Worm (Caenorhabditis elegans) whole organism, L4 larva: Measurements from ENCODE around the gene col-111.

Experiments used
- D1046.2 ChIP-seq: fragments of 200-800 bp; sonication (Bioruptor generic); IDR thresholded peaks from 2 replicates; pipeline ENCODE4 v1.3.6; 2022; ENCODE audit warnings: missing genetic modification characterization, missing compliant biosample characterization
- F26F4.8 ChIP-seq: fragments of 200-800 bp; sonication (Bioruptor generic); conservative IDR thresholded peaks from 2 replicates; pipeline ENCODE4 v1.3.6; 2022; ENCODE audit warnings: missing genetic modification characterization, missing compliant biosample characterization
- R02D3.7 ChIP-seq: fragments of 150-350 bp; sonication (generic microtip); optimal IDR thresholded peaks from 3 replicates; lab custom pipeline; 2014; ENCODE audit warnings: missing biosample characterization, missing genetic modification characterization
- T26A8.4 ChIP-seq: fragments of 200-800 bp; sonication (Bioruptor generic); IDR thresholded peaks from 2 replicates; pipeline ENCODE4 v1.3.6; 2022; ENCODE audit warnings: missing genetic modification characterization, missing compliant biosample characterization
- Y48G9A.11 ChIP-seq: fragments of 200-800 bp; sonication (Bioruptor generic); IDR thresholded peaks from 2 replicates; pipeline ENCODE4 v1.3.6; 2022; ENCODE audit warnings: missing genetic modification reagents, missing genetic modification characterization, missing compliant biosample characterization
- ZK337.2 ChIP-seq: fragments of 200-800 bp; sonication (Bioruptor generic); IDR thresholded peaks from 2 replicates; pipeline ENCODE4 v1.3.6; 2022; ENCODE audit warnings: missing genetic modification reagents, missing genetic modification characterization, missing compliant biosample characterization
- ZK546.5 ChIP-seq, 2 experiments: sonication (generic microtip); optimal IDR thresholded peaks; 2 replicates each; lab custom pipeline; 2017; ENCODE audit warnings: missing biosample characterization in 2 of 2, missing genetic modification characterization in 2 of 2
- ama-1 ChIP-seq: fragments of 150-350 bp; optimal IDR thresholded peaks from 2 replicates; lab custom pipeline; 2014; ENCODE audit warnings: inconsistent platforms, mixed read lengths
- ceh-20 ChIP-seq: fragments of 200-800 bp; sonication (Bioruptor generic); IDR thresholded peaks from 2 replicates; pipeline ENCODE4 v1.3.6; 2022; ENCODE audit warnings: missing genetic modification reagents, missing genetic modification characterization, missing compliant biosample characterization
- ceh-28 ChIP-seq: fragments of 150-350 bp; optimal IDR thresholded peaks from 2 replicates; lab custom pipeline; 2014; ENCODE audit warnings: missing biosample characterization, missing genetic modification reagents, missing genetic modification characterization
- ceh-82 ChIP-seq: sonication (generic microtip); optimal IDR thresholded peaks from 2 replicates; lab custom pipeline; 2017; ENCODE audit warnings: missing biosample characterization, missing genetic modification characterization
- cey-2 ChIP-seq: sonication (generic microtip); optimal IDR thresholded peaks from 3 replicates; lab custom pipeline; 2017; ENCODE audit warnings: missing genetic modification characterization, mild to moderate bottlenecking, missing compliant biosample characterization, antibody characterized with exemption, borderline replicate concordance; ENCODE audit not compliant: insufficient read depth
- ctbp-1 ChIP-seq: fragments of 200-800 bp; sonication (Bioruptor generic); IDR thresholded peaks from 2 replicates; pipeline ENCODE4 v1.3.6; 2022; ENCODE audit warnings: missing genetic modification reagents, missing genetic modification characterization, missing compliant biosample characterization
- dpl-1 ChIP-seq: fragments of 150-350 bp; optimal IDR thresholded peaks from 2 replicates; lab custom pipeline; 2014; ENCODE audit warnings: missing biosample characterization, missing genetic modification reagents, missing genetic modification characterization
- dve-1 ChIP-seq: sonication (generic microtip); optimal IDR thresholded peaks from 2 replicates; lab custom pipeline; 2017; ENCODE audit warnings: antibody characterized with exemption, mild to moderate bottlenecking, missing genetic modification characterization, missing compliant biosample characterization; ENCODE audit not compliant: insufficient read depth
- hlh-30 ChIP-seq: sonication (generic microtip); optimal IDR thresholded peaks from 2 replicates; lab custom pipeline; 2017; ENCODE audit warnings: antibody characterized with exemption, mild to moderate bottlenecking, missing genetic modification characterization, missing compliant biosample characterization; ENCODE audit not compliant: insufficient read depth
- jun-1 ChIP-seq: fragments of 150-350 bp; optimal IDR thresholded peaks from 2 replicates; lab custom pipeline; 2014; ENCODE audit warnings: missing biosample characterization, missing genetic modification reagents, missing genetic modification characterization
- lim-7 ChIP-seq: fragments of 200-800 bp; sonication (Bioruptor generic); IDR thresholded peaks from 2 replicates; pipeline ENCODE4 v1.3.6; 2022; ENCODE audit warnings: missing genetic modification characterization, missing compliant biosample characterization
- lin-29 ChIP-seq: fragments of 200-800 bp; sonication (Bioruptor generic); IDR thresholded peaks from 2 replicates; pipeline ENCODE4 v1.3.6; 2022; ENCODE audit warnings: missing genetic modification reagents, missing genetic modification characterization, missing compliant biosample characterization
- lin-39 ChIP-seq: fragments of 150-350 bp; optimal IDR thresholded peaks from 2 replicates; lab custom pipeline; 2014; ENCODE audit warnings: missing biosample characterization, missing genetic modification reagents, missing genetic modification characterization
- lsy-2 ChIP-seq, 2 experiments: fragments of 150-350 bp in 1 of 2; sonication (generic microtip) in 1 of 2; optimal IDR thresholded peaks; 2 replicates each; lab custom pipeline; 2014 to 2017; ENCODE audit warnings: missing biosample characterization in 2 of 2, missing genetic modification characterization in 2 of 2
- mdl-1 ChIP-seq, 2 experiments: fragments of 150-350 bp in 1 of 2; sonication (generic microtip) in 1 of 2; optimal IDR thresholded peaks; 2 replicates each; lab custom pipeline; 2014 to 2017; ENCODE audit warnings: missing biosample characterization in 2 of 2, missing genetic modification characterization in 2 of 2
- mes-2 ChIP-seq: sonication (generic microtip); optimal IDR thresholded peaks from 2 replicates; lab custom pipeline; 2016; ENCODE audit warnings: missing genotype, mild to moderate bottlenecking, missing genetic modification characterization, missing compliant biosample characterization; ENCODE audit not compliant: poor library complexity, severe bottlenecking
- mxl-2 ChIP-seq: fragments of 200-800 bp; sonication (Bioruptor generic); conservative IDR thresholded peaks from 2 replicates; pipeline ENCODE4 v1.3.6; 2022; ENCODE audit warnings: missing genetic modification reagents, missing genetic modification characterization, missing compliant biosample characterization
- nhr-102 ChIP-seq: sonication (generic microtip); optimal IDR thresholded peaks from 2 replicates; lab custom pipeline; 2016; ENCODE audit warnings: mild to moderate bottlenecking, missing genetic modification characterization, moderate library complexity, missing compliant biosample characterization
- nhr-11 ChIP-seq: fragments of 150-350 bp; optimal IDR thresholded peaks from 2 replicates; lab custom pipeline; 2014; ENCODE audit warnings: missing biosample characterization, missing genetic modification characterization
- nhr-28 ChIP-seq: fragments of 150-350 bp; optimal IDR thresholded peaks from 2 replicates; lab custom pipeline; 2014; ENCODE audit warnings: missing biosample characterization, missing genetic modification characterization
- nhr-41 ChIP-seq: fragments of 200-800 bp; sonication (Bioruptor generic); IDR thresholded peaks from 2 replicates; pipeline ENCODE4 v1.3.6; 2022; ENCODE audit warnings: missing genetic modification reagents, missing genetic modification characterization, missing compliant biosample characterization
- nhr-77 ChIP-seq: fragments of 150-350 bp; optimal IDR thresholded peaks from 2 replicates; lab custom pipeline; 2014; ENCODE audit warnings: missing biosample characterization, missing genetic modification characterization
- pqm-1 ChIP-seq: sonication (generic microtip); optimal IDR thresholded peaks from 2 replicates; lab custom pipeline; 2017; ENCODE audit warnings: missing biosample characterization, missing genetic modification characterization
- rbr-2 ChIP-seq: sonication (generic microtip); optimal IDR thresholded peaks from 2 replicates; lab custom pipeline; 2016; ENCODE audit warnings: missing genotype, missing genetic modification characterization, missing compliant biosample characterization
- saeg-2 ChIP-seq: fragments of 200-800 bp; sonication (Bioruptor generic); IDR thresholded peaks from 2 replicates; pipeline ENCODE4 v1.3.6; 2022; ENCODE audit warnings: missing genetic modification reagents, missing genetic modification characterization, missing compliant biosample characterization
- skn-1 ChIP-seq: fragments of 150-350 bp; optimal IDR thresholded peaks from 2 replicates; lab custom pipeline; 2014; ENCODE audit warnings: missing biosample characterization, missing genetic modification characterization
- spr-3 ChIP-seq: fragments of 200-800 bp; sonication (Bioruptor generic); optimal IDR thresholded peaks from 2 replicates; lab custom pipeline; 2018; ENCODE audit warnings: mild to moderate bottlenecking, missing genetic modification characterization, missing compliant biosample characterization
- tag-97 ChIP-seq: fragments of 200-800 bp; sonication (Bioruptor generic); IDR thresholded peaks from 2 replicates; pipeline ENCODE4 v1.3.6; 2022; ENCODE audit warnings: missing genetic modification characterization, missing compliant biosample characterization
- unc-130 ChIP-seq: sonication (generic microtip); optimal IDR thresholded peaks from 2 replicates; lab custom pipeline; 2016; ENCODE audit warnings: missing genetic modification reagents, missing genetic modification characterization, missing compliant biosample characterization
- zag-1 ChIP-seq: fragments of 150-350 bp; optimal IDR thresholded peaks from 2 replicates; lab custom pipeline; 2014; ENCODE audit warnings: missing biosample characterization, missing genetic modification characterization
- zip-2 ChIP-seq: fragments of 150-350 bp; optimal IDR thresholded peaks from 2 replicates; lab custom pipeline; 2014; ENCODE audit warnings: missing biosample characterization, missing genetic modification characterization
- ztf-11 ChIP-seq: fragments of 150-350 bp; optimal IDR thresholded peaks from 2 replicates; lab custom pipeline; 2014; ENCODE audit warnings: missing biosample characterization, missing genetic modification characterization

Gene col-111

DNA sequence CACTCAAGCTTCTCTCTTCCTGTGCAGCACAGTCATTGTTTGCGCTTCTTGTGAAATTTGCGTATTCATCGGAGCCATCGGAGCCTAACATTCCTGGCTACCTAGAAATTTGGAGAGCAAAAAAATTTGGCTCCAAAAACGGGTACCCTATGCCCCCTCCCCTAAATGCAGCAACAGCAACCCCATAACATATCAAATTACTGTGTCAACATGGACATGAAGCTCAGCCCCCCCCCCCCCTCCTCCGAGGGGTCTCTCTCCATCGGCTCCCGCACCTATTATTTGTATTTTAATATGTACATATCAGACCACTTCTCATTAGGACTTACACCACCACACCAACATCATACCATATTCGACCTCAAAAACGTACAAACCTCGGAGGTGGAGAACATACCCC is 16.5 kb upstream of the col-111 start:
- TF ChIP-seq ZK546.5 (tag; optimal IDR thresholded peaks at IDR 0.05; lab: Kevin White, UChicago): no peak
- no peak for TF ChIP-seq nhr-41 (GFP tag; lab: Robert Waterston, UW)
- no peak for TF ChIP-seq mxl-2
- no peak for TF ChIP-seq zip-2
- TF ChIP-seq lim-7 (GFP tag; lab: Robert Waterston, UW): no peak
- no peak for TF ChIP-seq R02D3.7 (tag; lab: Kevin White, UChicago)
- TF ChIP-seq unc-130 (GFP tag; lab: Kevin White, UChicago): no peak
- TF ChIP-seq ceh-28 (tag; lab: Kevin White, UChicago): no peak
- no peak for TF ChIP-seq lin-39
- no peak for TF ChIP-seq ZK337.2 (GFP tag; lab: Robert Waterston, UW)
- no peak for TF ChIP-seq ztf-11 (tag; lab: Kevin White, UChicago)
- no peak for TF ChIP-seq pqm-1 (tag; lab: Kevin White, UChicago)
- no peak for TF ChIP-seq ceh-82 (tag; lab: Kevin White, UChicago)
- no peak for TF ChIP-seq lsy-2 (tag; optimal IDR thresholded peaks at IDR 0.05; lab: Kevin White, UChicago)
- no peak for TF ChIP-seq cey-2 (tag; lab: Kevin White, UChicago)
- TF ChIP-seq D1046.2: no peak
- TF ChIP-seq nhr-102 (tag; lab: Kevin White, UChicago): no peak
- TF ChIP-seq Y48G9A.11 (GFP tag; lab: Robert Waterston, UW): no peak
- no peak for TF ChIP-seq tag-97 (GFP tag; lab: Robert Waterston, UW)

DNA sequence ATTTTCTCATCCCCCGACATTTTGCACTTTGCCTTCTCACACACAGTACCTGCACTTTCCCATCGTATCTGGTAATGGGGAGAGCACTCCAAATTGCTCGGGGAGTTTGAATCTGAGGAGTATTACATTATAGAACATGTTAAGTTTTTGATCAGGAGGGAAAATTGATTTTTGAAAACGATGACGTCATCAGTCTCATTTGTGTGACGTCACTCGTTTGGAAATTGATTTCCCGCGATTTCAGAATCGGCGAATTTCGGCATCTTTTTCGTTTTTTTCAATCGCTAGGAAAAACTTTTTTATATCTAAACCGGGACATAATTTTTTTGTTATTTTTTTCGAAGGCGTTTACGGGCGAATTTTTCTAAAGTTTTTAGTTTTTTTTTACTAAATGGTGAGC is 15.6 kb upstream of the col-111 start:
- TF ChIP-seq T26A8.4 (GFP tag; lab: Robert Waterston, UW) (no peak), ama-1 (lab: Kevin White, UChicago) (no peak), skn-1 (tag; lab: Kevin White, UChicago) (no peak), ceh-20 (GFP tag; lab: Robert Waterston, UW) (no peak), dpl-1 (GFP tag; lab: Kevin White, UChicago) (no peak), ztf-11 (tag; lab: Kevin White, UChicago) (no peak), spr-3 (no peak), ctbp-1 (GFP tag; lab: Robert Waterston, UW) (no peak), nhr-28 (no peak), saeg-2 (GFP tag; lab: Robert Waterston, UW) (no peak), F26F4.8 (no peak), zip-2 (no peak), jun-1 (no peak), zag-1 (tag; lab: Kevin White, UChicago) (no peak), R02D3.7 (tag; lab: Kevin White, UChicago) (no peak), mdl-1 (tag; optimal IDR thresholded peaks at IDR 0.05; lab: Kevin White, UChicago) (no peak)

DNA sequence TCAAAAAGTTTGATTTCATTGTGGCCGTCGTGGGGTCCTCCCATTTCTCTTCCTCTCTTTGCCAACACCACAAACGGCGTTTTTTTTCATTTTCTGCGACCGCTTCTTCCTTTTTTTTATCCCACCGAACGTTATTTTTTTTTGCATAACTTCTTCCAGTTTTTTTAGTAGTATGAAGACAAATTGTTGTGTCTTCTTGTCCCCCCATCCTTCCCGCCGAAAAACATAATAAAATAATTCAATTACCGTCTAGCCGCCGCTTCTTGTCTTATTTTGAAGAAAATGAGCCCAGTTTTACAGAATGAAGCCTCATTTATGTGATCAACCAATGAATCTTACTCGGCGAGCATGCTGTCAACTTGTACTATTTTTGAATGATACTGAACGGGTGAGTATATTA is 11.5 kb upstream of the col-111 start, which contains the start of gene F29B9.12:
Gene F29B9.12, plus strand, starts transcription at position 301 of the 400 bp plus-strand sequence.
- TF ChIP-seq nhr-77 (tag; lab: Kevin White, UChicago) (no peak), lin-29 (GFP tag; lab: Robert Waterston, UW) (no peak), D1046.2 (no peak), hlh-30 (tag; lab: Kevin White, UChicago) (no peak), mes-2 (tag; lab: Kevin White, UChicago) (no peak), nhr-11 (tag; lab: Kevin White, UChicago) (no peak), rbr-2 (tag; lab: Kevin White, UChicago) (no peak), dve-1 (tag; lab: Kevin White, UChicago) (no peak), zip-2 (no peak), ZK546.5 (tag; optimal IDR thresholded peaks at IDR 0.05; lab: Kevin White, UChicago) (no peak)
- TF ChIP-seq, all 104 proteins: peak for 0
